Fruit fly (Drosophila melanogaster) whole organism, embryonic: ENCODE measurements around the gene salr.
A peak's percentile ranks its signal among the peaks of the same experiment; 100 is the strongest.

Source experiments
- Abd-B ChIP-seq: fragments of 200-800 bp; sonication (Bioruptor generic); optimal IDR thresholded peaks from 2 replicates; lab custom pipeline; 2018; ENCODE audit warnings: missing biosample characterization, mild to moderate bottlenecking, missing genetic modification characterization, moderate library complexity
- Aef1 ChIP-seq: fragments of 200-800 bp; sonication (Bioruptor generic); IDR thresholded peaks from 3 replicates; pipeline ENCODE4 v1.3.6; 2022; ENCODE audit warnings: missing biosample characterization, missing genetic modification characterization
- Antp ChIP-seq: fragments of 200-800 bp; sonication (Bioruptor generic); optimal IDR thresholded peaks from 3 replicates; lab custom pipeline; 2016; ENCODE audit warnings: missing biosample characterization, missing genetic modification characterization
- C15 ChIP-seq: fragments of 200-800 bp; sonication (Bioruptor generic); IDR thresholded peaks from 3 replicates; pipeline ENCODE4 v1.3.6; 2022; ENCODE audit warnings: missing biosample characterization, missing genetic modification characterization
- CG11085 ChIP-seq: fragments of 200-800 bp; sonication (Bioruptor generic); IDR thresholded peaks from 2 replicates; pipeline ENCODE4 v1.3.6; 2022; ENCODE audit warnings: missing biosample characterization, missing genetic modification characterization
- CG11696 ChIP-seq: fragments of 200-800 bp; sonication (Bioruptor generic); IDR thresholded peaks from 2 replicates; pipeline ENCODE4 v1.3.6; 2022; ENCODE audit warnings: missing biosample characterization, missing genetic modification characterization
- CG12299 ChIP-seq: fragments of 200-800 bp; sonication (Bioruptor generic); optimal IDR thresholded peaks from 2 replicates; lab custom pipeline; 2018; ENCODE audit warnings: missing biosample characterization, mild to moderate bottlenecking, missing genetic modification characterization
- CG13296 ChIP-seq: fragments of 200-800 bp; sonication (Bioruptor generic); optimal IDR thresholded peaks from 3 replicates; lab custom pipeline; 2018; ENCODE audit warnings: missing biosample characterization, mild to moderate bottlenecking, missing genetic modification characterization
- CG13894 ChIP-seq: fragments of 200-800 bp; sonication (Bioruptor generic); optimal IDR thresholded peaks from 3 replicates; lab custom pipeline; 2018; ENCODE audit warnings: missing biosample characterization, mild to moderate bottlenecking, missing genetic modification characterization, moderate library complexity
- CG17359 ChIP-seq: fragments of 200-800 bp; sonication (Bioruptor generic); optimal IDR thresholded peaks from 3 replicates; lab custom pipeline; 2018; ENCODE audit warnings: missing biosample characterization, mild to moderate bottlenecking, missing genetic modification characterization, moderate library complexity
- CG17829 ChIP-seq: fragments of 200-800 bp; optimal IDR thresholded peaks from 2 replicates; lab custom pipeline; 2019; ENCODE audit warnings: missing biosample characterization, mild to moderate bottlenecking, missing genetic modification characterization, moderate library complexity
- CG1792 ChIP-seq: fragments of 200-800 bp; sonication (Bioruptor generic); optimal IDR thresholded peaks from 2 replicates; lab custom pipeline; 2016; ENCODE audit warnings: missing biosample characterization, missing genetic modification characterization
- CG31365 ChIP-seq: fragments of 200-800 bp; sonication (Bioruptor generic); optimal IDR thresholded peaks from 2 replicates; lab custom pipeline; 2018; ENCODE audit warnings: missing biosample characterization, mild to moderate bottlenecking, missing genetic modification characterization
- CG32767 ChIP-seq: fragments of 200-800 bp; sonication (Bioruptor generic); IDR thresholded peaks from 2 replicates; pipeline ENCODE4 v1.3.6; 2022; ENCODE audit warnings: missing biosample characterization, missing genetic modification characterization
- CG34376 ChIP-seq: fragments of 200-800 bp; sonication (Bioruptor generic); optimal IDR thresholded peaks from 2 replicates; lab custom pipeline; 2018; ENCODE audit warnings: missing biosample characterization, mild to moderate bottlenecking, missing genetic modification characterization
- CG4424 ChIP-seq: fragments of 200-800 bp; sonication (Bioruptor generic); optimal IDR thresholded peaks from 3 replicates; lab custom pipeline; 2016; ENCODE audit warnings: missing biosample characterization, missing genetic modification characterization
- CG4707 ChIP-seq: fragments of 200-800 bp; sonication (Bioruptor generic); optimal IDR thresholded peaks from 2 replicates; lab custom pipeline; 2018; ENCODE audit warnings: missing biosample characterization, mild to moderate bottlenecking, missing genetic modification characterization, moderate library complexity
- CG7839 ChIP-seq: fragments of 200-800 bp; sonication (Bioruptor generic); optimal IDR thresholded peaks from 3 replicates; lab custom pipeline; 2018; ENCODE audit warnings: missing biosample characterization, mild to moderate bottlenecking, missing genetic modification characterization, moderate library complexity
- CG7987 ChIP-seq: fragments of 200-800 bp; sonication (Bioruptor generic); optimal IDR thresholded peaks from 2 replicates; lab custom pipeline; 2018; ENCODE audit warnings: missing biosample characterization, mild to moderate bottlenecking, missing genetic modification characterization, moderate library complexity
- CG8290 ChIP-seq, 3 experiments: fragments of 200-800 bp; sonication (Bioruptor generic); optimal IDR thresholded peaks; 2 replicates each; lab custom pipeline; 2016 to 2019; ENCODE audit warnings: missing biosample characterization in 3 of 3, missing genetic modification characterization in 3 of 3, mild to moderate bottlenecking in 2 of 3, moderate library complexity in 1 of 3
- CG8944 ChIP-seq: fragments of 200-800 bp; sonication (Bioruptor generic); optimal IDR thresholded peaks from 3 replicates; lab custom pipeline; 2016; ENCODE audit warnings: missing biosample characterization, missing genetic modification characterization
- Dad ChIP-seq: fragments of 200-800 bp; sonication (Bioruptor generic); optimal IDR thresholded peaks from 3 replicates; lab custom pipeline; 2016; ENCODE audit warnings: missing biosample characterization, missing genetic modification characterization
- Dbx ChIP-seq: fragments of 200-800 bp; sonication (Bioruptor generic); IDR thresholded peaks from 3 replicates; pipeline ENCODE4 v1.3.6; 2022; ENCODE audit warnings: missing biosample characterization, missing genetic modification characterization
- Doc3 ChIP-seq: fragments of 200-800 bp; sonication (Bioruptor generic); IDR thresholded peaks from 3 replicates; pipeline ENCODE4 v1.3.6; 2022; ENCODE audit warnings: missing biosample characterization, missing genetic modification characterization; ENCODE audit not compliant: partially characterized antibody
- Dref ChIP-seq: fragments of 200-800 bp; sonication (Bioruptor generic); IDR thresholded peaks from 2 replicates; pipeline ENCODE4 v1.3.6; 2022; ENCODE audit warnings: missing biosample characterization, missing genetic modification characterization
- H2.0 ChIP-seq: fragments of 200-800 bp; sonication (Bioruptor generic); IDR thresholded peaks from 2 replicates; pipeline ENCODE4 v1.3.6; 2022; ENCODE audit warnings: missing biosample characterization, missing genetic modification characterization
- Hr51 ChIP-seq, 2 experiments: fragments of 200-800 bp; sonication (Bioruptor generic); optimal IDR thresholded peaks; 2 replicates in 1 of 2; 3 replicates in 1 of 2; lab custom pipeline; 2016 to 2018; ENCODE audit warnings: missing biosample characterization in 2 of 2, missing genetic modification characterization in 2 of 2, mild to moderate bottlenecking in 1 of 2, moderate library complexity in 1 of 2
- Hsf ChIP-seq: fragments of 200-800 bp; sonication (Bioruptor generic); optimal IDR thresholded peaks from 3 replicates; lab custom pipeline; 2016; ENCODE audit warnings: missing biosample characterization, missing genetic modification characterization
- Kr ChIP-seq: fragments of 200-800 bp; sonication (Bioruptor generic); optimal IDR thresholded peaks from 2 replicates; lab custom pipeline; 2017; ENCODE audit warnings: missing biosample characterization, mild to moderate bottlenecking, missing genetic modification characterization
- Lhr ChIP-seq: fragments of 200-800 bp; sonication (Bioruptor generic); optimal IDR thresholded peaks from 3 replicates; lab custom pipeline; 2017; ENCODE audit warnings: mild to moderate bottlenecking, missing biosample characterization, missing genetic modification reagents, missing genetic modification characterization
- MESR4 ChIP-seq: fragments of 200-800 bp; sonication (Bioruptor generic); optimal IDR thresholded peaks from 2 replicates; lab custom pipeline; 2018; ENCODE audit warnings: missing biosample characterization, mild to moderate bottlenecking, missing genetic modification characterization, moderate library complexity
- Oaz ChIP-seq: fragments of 200-800 bp; sonication (Bioruptor generic); IDR thresholded peaks from 2 replicates; pipeline ENCODE4 v1.3.6; 2022; ENCODE audit warnings: missing biosample characterization, missing genetic modification characterization
- Sin3A ChIP-seq: fragments of >200 bp; optimal IDR thresholded peaks from 2 replicates; lab custom pipeline; 2018
- dan ChIP-seq: fragments of 200-800 bp; sonication (Bioruptor generic); IDR thresholded peaks from 2 replicates; pipeline ENCODE4 v1.3.6; 2022; ENCODE audit warnings: missing biosample characterization, missing genetic modification characterization
- emc ChIP-seq: fragments of 200-800 bp; sonication (Bioruptor generic); optimal IDR thresholded peaks from 2 replicates; lab custom pipeline; 2016; ENCODE audit warnings: missing biosample characterization, missing genetic modification characterization
- eyg ChIP-seq: fragments of 200-800 bp; sonication (Bioruptor generic); optimal IDR thresholded peaks from 3 replicates; lab custom pipeline; 2016; ENCODE audit warnings: missing biosample characterization, missing genetic modification characterization
- lab ChIP-seq: fragments of 200-800 bp; sonication (Bioruptor generic); optimal IDR thresholded peaks from 3 replicates; lab custom pipeline; 2017; ENCODE audit warnings: missing biosample characterization, missing genetic modification characterization, mild to moderate bottlenecking, moderate library complexity, missing genetic modification reagents
- lmd ChIP-seq: fragments of 200-800 bp; sonication (Bioruptor generic); IDR thresholded peaks from 2 replicates; pipeline ENCODE4 v1.3.6; 2022; ENCODE audit warnings: missing biosample characterization, missing genetic modification characterization
- lola ChIP-seq, 3 experiments: fragments of >200 bp in 2 of 3; fragments of 200-800 bp in 1 of 3; sonication (Bioruptor generic) in 1 of 3; optimal IDR thresholded peaks; 2 replicates each; lab custom pipeline; 2017 to 2019; ENCODE audit warnings: missing biosample characterization in 3 of 3, missing genetic modification characterization in 3 of 3, mild to moderate bottlenecking in 1 of 3, moderate library complexity in 1 of 3
- luna ChIP-seq: fragments of 200-800 bp; sonication (Bioruptor generic); optimal IDR thresholded peaks from 2 replicates; lab custom pipeline; 2016; ENCODE audit warnings: missing biosample characterization, missing genetic modification characterization
- nau ChIP-seq: fragments of 200-800 bp; sonication (Bioruptor generic); optimal IDR thresholded peaks from 3 replicates; lab custom pipeline; 2017; ENCODE audit warnings: missing biosample characterization, mild to moderate bottlenecking, missing genetic modification characterization, missing genetic modification reagents
- nom ChIP-seq: fragments of 200-800 bp; sonication (Bioruptor generic); optimal IDR thresholded peaks from 2 replicates; lab custom pipeline; 2017; ENCODE audit warnings: missing biosample characterization, missing genetic modification characterization, mild to moderate bottlenecking, moderate library complexity, missing genetic modification reagents
- org-1 ChIP-seq: fragments of 200-800 bp; sonication (Bioruptor generic); optimal IDR thresholded peaks from 2 replicates; lab custom pipeline; 2017; ENCODE audit warnings: missing biosample characterization, missing genetic modification characterization
- ro ChIP-seq: fragments of 200-800 bp; sonication (Bioruptor generic); IDR thresholded peaks from 2 replicates; pipeline ENCODE4 v1.3.6; 2022; ENCODE audit warnings: missing biosample characterization, missing genetic modification characterization
- run ChIP-seq: fragments of 200-800 bp; sonication (Bioruptor generic); optimal IDR thresholded peaks from 3 replicates; lab custom pipeline; 2018; ENCODE audit warnings: missing biosample characterization, mild to moderate bottlenecking, missing genetic modification characterization
- schlank ChIP-seq: fragments of 200-800 bp; sonication (Bioruptor generic); optimal IDR thresholded peaks from 2 replicates; lab custom pipeline; 2018; ENCODE audit warnings: missing biosample characterization, mild to moderate bottlenecking, missing genetic modification characterization
- sr ChIP-seq: fragments of 200-800 bp; sonication (Bioruptor generic); IDR thresholded peaks from 3 replicates; pipeline ENCODE4 v1.3.6; 2022; ENCODE audit warnings: missing biosample characterization, missing genetic modification characterization
- trem ChIP-seq: fragments of 200-800 bp; optimal IDR thresholded peaks from 3 replicates; lab custom pipeline; 2019; ENCODE audit warnings: missing biosample characterization, mild to moderate bottlenecking, missing genetic modification characterization, moderate library complexity
- vnd ChIP-seq: fragments of 200-800 bp; sonication (Bioruptor generic); IDR thresholded peaks from 3 replicates; pipeline ENCODE4 v1.3.6; 2022; ENCODE audit warnings: missing biosample characterization, missing genetic modification characterization; ENCODE audit not compliant: partially characterized antibody
- vvl ChIP-seq: fragments of 200-800 bp; sonication (Bioruptor generic); IDR thresholded peaks from 2 replicates; pipeline ENCODE4 v1.3.6; 2022; ENCODE audit warnings: missing biosample characterization, missing genetic modification characterization
- wor ChIP-seq: fragments of 200-800 bp; sonication (Bioruptor generic); IDR thresholded peaks from 2 replicates; pipeline ENCODE4 v1.3.6; 2022; ENCODE audit warnings: missing biosample characterization, missing genetic modification characterization

salr gene

DNA sequence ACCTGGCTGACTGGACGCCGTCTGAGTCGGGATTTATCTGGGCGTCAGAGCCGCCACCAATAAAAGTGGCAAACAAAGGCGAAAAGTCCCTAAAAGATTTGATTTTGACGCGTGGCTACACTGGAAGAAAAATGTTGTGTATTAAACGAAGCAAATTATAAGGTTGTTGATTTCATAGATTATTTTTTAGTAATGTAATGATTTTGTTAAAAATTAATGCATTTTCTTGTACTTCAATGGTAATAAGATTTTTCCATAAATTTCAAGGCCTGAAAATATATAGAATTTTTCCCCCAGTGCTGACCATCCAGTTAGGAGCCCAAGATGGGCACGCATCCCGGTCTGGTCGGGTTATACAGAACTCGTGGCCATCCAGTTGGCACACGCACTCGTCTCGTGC, 20.5 kb upstream of the salr start (continued):
- TF ChIP-seq C15 (GFP tag; lab: Robert Waterston, UW) (no peak), CG17359 (tag; lab: Kevin White, UChicago) (no peak), Kr (peak; percentile 85), MESR4 (GFP tag; lab: Kevin White, UChicago) (no peak), nom (no peak), Dbx (GFP tag; lab: Robert Waterston, UW) (0 out of 3 replicates have a peak, but pooled peaks have one; percentile 21), Doc3 (GFP tag; lab: Robert Waterston, UW) (no peak), CG11696 (GFP tag; lab: Robert Waterston, UW) (no peak), luna (no peak), ro (GFP tag; lab: Robert Waterston, UW) (0 out of 2 replicates have a peak, but pooled peaks have one; percentile 29), Sin3A (lab: Kevin White, UChicago) (no peak), CG34376 (GFP tag; lab: Kevin White, UChicago) (no peak), vvl (GFP tag; lab: Robert Waterston, UW) (peak; percentile 33; the same call in 1 of the 2 replicates), emc (GFP tag; lab: Kevin White, UChicago) (no peak), CG11085 (GFP tag; lab: Robert Waterston, UW) (no peak), CG8944 (GFP tag; lab: Kevin White, UChicago) (no peak), CG32767 (GFP tag; lab: Robert Waterston, UW) (no peak), dan (GFP tag; lab: Robert Waterston, UW) (no peak), CG1792 (GFP tag; lab: Kevin White, UChicago) (no peak), Antp (GFP tag; lab: Kevin White, UChicago) (no peak), Oaz (GFP tag; lab: Robert Waterston, UW) (no peak), lola (GFP tag; optimal IDR thresholded peaks at IDR 0.05; lab: Kevin White, UChicago) (peak in 1 of 3 experiments; percentile 74), Aef1 (no peak), CG13894 (tag; lab: Kevin White, UChicago) (no peak), nau (GFP tag; lab: Kevin White, UChicago) (no peak), Hr51 (GFP tag; optimal IDR thresholded peaks at IDR 0.05; lab: Kevin White, UChicago) (no peak), trem (tag; lab: Kevin White, UChicago) (no peak), lmd (GFP tag; lab: Robert Waterston, UW) (no peak), eyg (GFP tag; lab: Kevin White, UChicago) (no peak), Dref (GFP tag; lab: Robert Waterston, UW) (no peak), org-1 (GFP tag; lab: Kevin White, UChicago) (peak; percentile 44), run (tag; lab: Kevin White, UChicago) (no peak), CG17829 (tag; lab: Kevin White, UChicago) (peak; percentile 19), CG12299 (tag; lab: Kevin White, UChicago) (no peak), CG4424 (GFP tag; lab: Kevin White, UChicago) (no peak), Hsf (peak; percentile 51), CG13296 (GFP tag; lab: Kevin White, UChicago) (no peak), CG8290 (GFP tag; optimal IDR thresholded peaks at IDR 0.05; lab: Kevin White, UChicago) (no peak), CG8290 (tag; optimal IDR thresholded peaks at IDR 0.05; lab: Kevin White, UChicago) (no peak), CG31365 (tag; lab: Kevin White, UChicago) (no peak), H2.0 (GFP tag; lab: Robert Waterston, UW) (no peak), CG4707 (GFP tag; lab: Kevin White, UChicago) (no peak), wor (GFP tag; lab: Robert Waterston, UW) (no peak), vnd (GFP tag; lab: Robert Waterston, UW) (no peak), CG7839 (peak; percentile 8), Lhr (GFP tag; lab: Kevin White, UChicago) (no peak), lab (GFP tag; lab: Kevin White, UChicago) (no peak), sr (GFP tag; lab: Robert Waterston, UW) (no peak), Abd-B (GFP tag; lab: Kevin White, UChicago) (no peak), Dad (GFP tag; lab: Kevin White, UChicago) (no peak), CG7987 (GFP tag; lab: Kevin White, UChicago) (no peak), schlank (no peak)
